Worm (Caenorhabditis elegans): Measurements from ENCODE around the gene M05D6.3.

ce11 chrII:8467809-8468208 is 7.8 kb upstream of the M05D6.3 start, which contains the start of gene M05D6.2:
- TF ChIP-seq ama-1 (optimal IDR thresholded peaks at IDR 0.05), result no peak
- TF ChIP-seq hmg-4 (GFP tag; optimal IDR thresholded peaks at IDR 0.05), result no peak
- TF ChIP-seq scrt-1 (GFP tag; IDR thresholded peaks at IDR 0.05), result no peak
- TF ChIP-seq B0310.2 (tag; optimal IDR thresholded peaks at IDR 0.05), result no peak
- TF ChIP-seq flt-1 (GFP tag; IDR thresholded peaks at IDR 0.05), result no peak
- TF ChIP-seq tbx-37 (GFP tag; conservative IDR thresholded peaks at IDR 0.05), result no peak
- no peak for TF ChIP-seq pes-1 (GFP tag; IDR thresholded peaks at IDR 0.05)
- no peak for TF ChIP-seq tbx-11 (GFP tag; IDR thresholded peaks at IDR 0.05)
